Worm (Caenorhabditis elegans): ENCODE data around the gene Y37H2A.18.

Y37H2A.18 gene

ce11 chrV:18133177-18133576 is at the start of gene Y37H2A.18:
Y37H2A.18 (minus strand) TSS chrV:18133277.
- TF ChIP-seq unc-62 (GFP tag; optimal IDR thresholded peaks at IDR 0.05): no peak

DNA sequence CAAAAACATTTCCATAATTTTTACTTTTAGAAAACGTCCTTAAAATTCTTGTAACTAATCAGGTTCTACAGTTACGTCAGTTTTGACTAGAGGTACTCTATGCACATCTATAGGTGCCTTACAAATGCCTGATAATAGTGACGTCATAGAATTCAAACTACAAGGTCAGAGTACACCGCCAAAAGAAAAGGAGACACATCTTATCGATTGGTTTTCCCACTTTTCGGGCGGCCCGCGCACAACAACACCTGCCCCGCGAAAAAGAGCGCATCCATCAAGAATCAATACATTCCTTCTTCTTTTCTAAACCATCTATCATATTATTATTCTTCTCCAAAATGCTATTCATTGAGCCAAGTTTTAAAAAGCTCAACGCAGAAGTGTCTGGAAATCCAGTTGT is 46.6 kb upstream of the Y37H2A.18 start, which contains the start of gene C31G12.1:
C31G12.1 (plus strand) TSS at position 301 of the 400 bp plus-strand sequence.
- TF ChIP-seq unc-62 (GFP tag; optimal IDR thresholded peaks at IDR 0.05): no peak

ce11 chrV:18178659-18179058 is 45.6 kb upstream of the Y37H2A.18 start, which contains the start of gene C31G12.4:
C31G12.4 (minus strand) TSS chrV:18178759.
- TF ChIP-seq unc-62 (GFP tag; optimal IDR thresholded peaks at IDR 0.05): no peak

ce11 chrV:18171568-18171967 is 38.5 kb upstream of the Y37H2A.18 start, which contains the start of gene C14A6.8:
C14A6.8 (minus strand) TSS chrV:18171668.
- no peak for TF ChIP-seq unc-62 (GFP tag; optimal IDR thresholded peaks at IDR 0.05)

DNA sequence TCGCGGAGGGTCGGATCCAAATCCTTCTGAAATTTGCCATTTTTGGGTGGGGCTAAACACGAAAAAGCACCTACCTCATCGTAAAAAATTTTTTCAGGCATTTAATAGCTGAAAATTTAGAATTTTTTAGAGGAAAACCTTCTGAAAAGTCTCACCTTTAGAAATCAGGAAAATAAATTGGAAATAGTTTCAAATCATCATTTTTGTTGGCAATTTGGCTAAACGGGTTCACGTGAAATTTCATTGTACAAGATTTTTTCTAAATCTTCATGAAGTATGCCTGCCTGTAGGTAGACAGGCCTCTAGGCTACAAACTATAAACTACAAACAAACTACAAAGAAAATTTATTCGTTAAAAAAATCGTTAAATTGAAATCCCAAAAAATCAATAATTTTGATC is 35.2 kb upstream of the Y37H2A.18 start, which contains the start of gene C14A6.7:
C14A6.7 (minus strand) TSS at position 101 of the 400 bp plus-strand sequence.
- TF ChIP-seq unc-62 (GFP tag; optimal IDR thresholded peaks at IDR 0.05): no peak

ce11 chrV:18167161-18167560 is 34.1 kb upstream of the Y37H2A.18 start, which contains the start of gene C14A6.6:
C14A6.6 (minus strand) TSS chrV:18167261.
- TF ChIP-seq unc-62 (GFP tag; optimal IDR thresholded peaks at IDR 0.05): no peak

- TF ChIP-seq unc-62 (GFP tag; optimal IDR thresholded peaks at IDR 0.05): no peak
Observed at ce11 chrV:18164758-18165157, 31.7 kb upstream of the Y37H2A.18 start, which contains the start of gene C14A6.5. C14A6.5 (minus strand) TSS chrV:18164858.

ce11 chrV:18163434-18163833 is 30.4 kb upstream of the Y37H2A.18 start:
- no peak for TF ChIP-seq unc-62 (GFP tag; optimal IDR thresholded peaks at IDR 0.05)

DNA sequence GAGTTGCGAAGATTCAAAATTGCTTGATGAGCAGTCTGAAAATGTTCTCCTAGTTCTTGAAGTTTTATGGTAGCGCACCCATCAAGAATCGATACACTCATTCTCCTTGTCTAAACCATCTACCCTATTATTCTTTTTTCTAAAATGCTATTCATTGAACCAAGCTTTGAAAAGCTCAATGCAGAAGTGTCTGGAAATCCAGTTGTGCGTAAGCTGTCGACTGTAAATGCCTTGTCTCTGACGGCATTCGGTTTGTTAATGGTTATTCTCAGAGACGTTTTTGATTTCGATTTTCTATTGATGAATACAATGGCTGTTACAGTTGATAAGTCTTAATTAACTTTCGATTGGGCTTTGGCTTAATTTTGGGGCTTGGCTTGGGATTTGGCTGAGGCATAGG is 29.5 kb upstream of the Y37H2A.18 start, which contains the start of gene C14A6.12:
C14A6.12 (minus strand) TSS at position 101 of the 400 bp plus-strand sequence.
- no peak for TF ChIP-seq unc-62 (GFP tag; optimal IDR thresholded peaks at IDR 0.05)

DNA sequence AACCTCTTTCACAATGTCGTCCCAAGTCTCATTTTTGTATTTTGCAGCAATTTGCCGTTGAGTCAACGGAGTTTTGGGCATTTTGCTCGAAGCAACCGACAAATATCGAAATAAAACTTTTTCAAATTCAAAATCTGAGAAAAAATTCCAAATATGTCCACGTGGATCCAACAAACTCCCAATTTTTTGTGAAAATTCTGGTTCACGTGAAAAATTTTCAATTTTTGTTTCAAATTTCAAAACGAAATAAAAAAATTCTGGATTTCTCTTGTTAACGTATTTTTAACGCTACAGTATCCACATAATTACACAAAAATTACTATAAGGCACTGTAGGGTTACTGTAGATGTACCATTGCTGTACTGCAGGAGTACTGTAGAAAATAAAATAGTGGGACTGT is 28.2 kb upstream of the Y37H2A.18 start, which contains the start of gene C14A6.13:
C14A6.13 (minus strand) TSS at position 101 of the 400 bp plus-strand sequence.
- TF ChIP-seq unc-62 (GFP tag; optimal IDR thresholded peaks at IDR 0.05): no peak

DNA sequence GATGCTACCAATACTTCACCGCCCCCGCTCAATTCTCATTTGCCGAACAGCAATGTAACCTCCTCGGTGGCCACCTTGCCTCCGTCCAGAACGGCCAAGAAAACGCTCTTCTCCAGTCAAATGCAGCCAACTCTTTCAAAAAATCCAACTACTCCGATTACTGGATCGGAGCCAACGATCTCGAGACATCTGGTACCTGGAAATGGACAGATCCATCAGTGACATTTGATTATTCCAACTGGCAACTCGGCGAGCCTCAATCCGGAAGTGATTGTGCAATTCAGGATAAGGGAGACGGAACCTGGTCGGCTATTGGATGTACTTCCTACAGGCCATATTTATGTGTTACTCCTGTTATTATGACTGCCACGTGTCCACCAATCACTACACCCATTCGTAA is 25.1 kb upstream of the Y37H2A.18 start:
- no peak for TF ChIP-seq unc-62 (GFP tag; optimal IDR thresholded peaks at IDR 0.05)

ce11 chrV:18157707-18158106 is 24.6 kb upstream of the Y37H2A.18 start, which contains the start of gene clec-48:
clec-48 (plus strand) TSS chrV:18158026.
- no peak for TF ChIP-seq unc-62 (GFP tag; optimal IDR thresholded peaks at IDR 0.05)

DNA sequence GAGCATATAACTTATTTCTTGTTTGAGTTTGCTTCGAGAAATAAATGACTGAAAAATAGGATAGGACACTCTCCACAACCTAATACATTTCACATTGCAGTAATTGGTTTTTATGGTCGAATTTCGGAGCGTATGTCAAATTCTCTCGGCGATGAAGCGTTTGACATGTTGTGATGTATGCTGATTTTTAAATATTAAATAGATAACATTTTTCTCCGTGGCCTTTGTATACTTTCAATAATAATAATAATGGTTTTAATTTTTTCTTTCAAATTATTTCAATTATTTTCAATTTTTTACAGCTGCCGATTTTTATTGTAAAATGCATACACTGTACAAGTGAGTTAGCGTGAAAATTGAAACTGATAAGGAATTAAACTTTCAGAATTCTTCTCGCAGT is 13.0 kb upstream of the Y37H2A.18 start, which contains the start of gene C14A6.3:
C14A6.3 (plus strand) TSS at position 301 of the 400 bp plus-strand sequence.
- TF ChIP-seq unc-62 (GFP tag; optimal IDR thresholded peaks at IDR 0.05): no peak

DNA sequence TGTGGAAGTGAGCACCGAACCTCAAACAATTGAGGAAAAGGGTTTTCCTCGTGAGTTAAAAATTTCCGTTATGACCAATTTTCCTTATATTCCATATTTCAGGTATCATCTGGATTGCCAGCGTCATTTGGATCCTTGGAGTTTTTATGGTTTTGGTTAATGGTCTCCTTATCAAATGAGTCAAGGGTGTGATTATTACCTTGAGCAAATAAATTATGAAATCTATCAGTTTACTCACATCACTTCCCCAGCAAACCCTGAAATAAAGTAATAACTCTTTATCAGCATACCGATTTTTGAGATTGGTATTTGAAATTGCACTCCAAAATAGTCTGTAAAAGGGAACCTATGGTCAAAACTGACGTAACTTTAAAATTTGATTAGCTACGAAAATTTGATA is 11.4 kb upstream of the Y37H2A.18 start:
- no peak for TF ChIP-seq unc-62 (GFP tag; optimal IDR thresholded peaks at IDR 0.05)

DNA sequence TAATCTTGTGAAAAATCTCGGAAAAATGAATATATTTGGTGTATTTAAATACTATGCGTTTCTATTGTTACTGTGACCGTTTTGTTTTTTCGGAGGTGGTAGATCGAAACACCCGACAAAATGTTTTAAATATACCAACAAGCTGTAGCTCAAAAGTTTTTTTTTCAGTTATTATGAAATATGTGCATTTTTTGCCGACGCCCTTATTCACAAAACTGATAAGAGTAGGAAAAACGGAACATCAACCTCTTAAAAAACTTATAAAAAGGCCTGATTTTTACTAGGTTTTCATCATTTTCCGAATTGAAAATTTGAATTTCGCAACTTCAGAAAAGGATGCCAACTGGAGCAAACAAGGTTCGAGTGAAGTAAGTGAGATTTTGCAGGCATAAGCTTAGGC is 10.4 kb upstream of the Y37H2A.18 start, which contains the start of gene Y37H2A.14:
Y37H2A.14 (plus strand) TSS at position 301 of the 400 bp plus-strand sequence.
- TF ChIP-seq unc-62 (GFP tag; optimal IDR thresholded peaks at IDR 0.05): no peak

DNA sequence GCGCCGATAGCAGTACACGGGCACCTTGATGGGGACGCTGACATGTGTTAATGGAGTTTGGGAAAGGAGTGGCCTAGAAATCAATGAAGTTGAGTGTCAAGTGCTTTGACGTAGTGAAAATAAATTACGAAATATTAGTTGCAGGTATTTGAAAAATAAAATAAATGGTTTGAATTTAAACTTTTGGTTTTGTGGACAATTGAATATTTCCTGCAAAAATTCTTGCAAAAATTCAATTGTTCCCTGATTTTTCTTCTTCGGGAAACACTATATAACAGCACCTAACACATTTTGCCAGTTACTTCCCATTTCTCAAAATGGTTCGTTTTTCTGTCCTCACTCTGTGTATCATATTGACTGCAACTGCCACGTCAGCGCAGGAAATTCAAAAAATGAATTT is 9.5 kb upstream of the Y37H2A.18 start, which contains the start of gene Y37H2A.13:
Y37H2A.13 (plus strand) TSS at position 301 of the 400 bp plus-strand sequence.
- no peak for TF ChIP-seq unc-62 (GFP tag; optimal IDR thresholded peaks at IDR 0.05)

ce11 chrV:18141161-18141560 is 8.1 kb upstream of the Y37H2A.18 start, which contains the start of gene Y37H2A.11:
Y37H2A.11 (plus strand) TSS chrV:18141461.
- no peak for TF ChIP-seq unc-62 (GFP tag; optimal IDR thresholded peaks at IDR 0.05)

All from whole organism, dauer.